Worm (Caenorhabditis elegans): Measurements from ENCODE around the gene C16A11.5.

DNA sequence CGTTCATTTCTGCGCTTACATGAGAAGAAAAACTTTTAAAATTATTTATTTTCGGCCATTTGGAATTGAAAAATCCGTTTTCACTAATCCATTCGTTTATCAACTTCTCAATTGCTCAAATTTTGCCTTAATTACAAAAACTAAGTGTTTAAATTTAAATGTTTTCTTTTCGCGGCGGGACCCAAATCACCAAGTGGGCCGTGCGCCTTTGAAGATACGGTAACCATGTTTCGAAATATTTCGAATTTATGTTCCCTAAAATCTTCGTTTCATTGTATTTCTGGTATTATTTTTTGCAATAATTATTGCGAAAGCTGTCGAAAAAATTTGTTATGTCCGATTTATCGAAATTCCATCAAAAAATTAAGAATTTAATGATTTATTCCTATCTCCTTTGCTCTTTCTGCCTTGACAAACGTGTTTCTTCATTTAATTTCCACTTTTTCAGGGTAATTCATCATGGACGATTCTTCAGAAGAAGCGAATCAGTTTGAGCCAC lies 3.5 kb downstream of the C16A11.5 start, which contains the start of gene C16A11.4:
- TF ChIP-seq W03F9.2 (tag; optimal IDR thresholded peaks at IDR 0.05): no peak
- no peak for TF ChIP-seq him-1 (tag; optimal IDR thresholded peaks at IDR 0.05)
- no peak for TF ChIP-seq dao-5 (tag; optimal IDR thresholded peaks at IDR 0.05)

All from whole organism, L4/young adult.